Fruit fly (Drosophila melanogaster) whole organism, larva: ENCODE measurements around the gene CIA30.

ENCODE experiments used
- noc ChIP-seq: fragments of 200-800 bp; sonication (Bioruptor generic); optimal IDR thresholded peaks from 3 replicates; lab custom pipeline; 2019; ENCODE audit warnings: missing biosample characterization, mild to moderate bottlenecking, missing genetic modification characterization, moderate library complexity

CIA30 gene

dm6 chr3R:29770930-29771329 lies 34.2 kb downstream of the CIA30 start:
- TF ChIP-seq noc (tag; lab: Kevin White, UChicago) = no peak

dm6 chr3R:29771645-29772089 lies 34.9 kb downstream of the CIA30 start:
- no peak for TF ChIP-seq noc (tag; lab: Kevin White, UChicago)

- peak; percentile 34 for TF ChIP-seq noc (tag; lab: Kevin White, UChicago)
These were observed 35.5 kb downstream of the CIA30 start for dm6 chr3R:29772090-29772794.

dm6 chr3R:29772795-29773331 lies 36.1 kb downstream of the CIA30 start:
- TF ChIP-seq noc (tag; lab: Kevin White, UChicago) = peak; percentile 39

dm6 chr3R:29773833-29774324 lies 37.1 kb downstream of the CIA30 start:
- TF ChIP-seq noc (tag; lab: Kevin White, UChicago) = peak; percentile 91

dm6 chr3R:29774360-29775193 lies 37.8 kb downstream of the CIA30 start:
- no peak for TF ChIP-seq noc (tag; lab: Kevin White, UChicago)

- TF ChIP-seq noc (tag; lab: Kevin White, UChicago) = peak; percentile 14
These were observed 39.3 kb downstream of the CIA30 start for dm6 chr3R:29775755-29776686.

- no peak for TF ChIP-seq noc (tag; lab: Kevin White, UChicago)
These were observed 40.4 kb downstream of the CIA30 start for dm6 chr3R:29777213-29777612.

- TF ChIP-seq noc (tag; lab: Kevin White, UChicago) = no peak
These were observed 41.6 kb downstream of the CIA30 start for dm6 chr3R:29778139-29778984.

dm6 chr3R:29778985-29779298 lies 42.2 kb downstream of the CIA30 start:
- peak; percentile 63 for TF ChIP-seq noc (tag; lab: Kevin White, UChicago)

dm6 chr3R:29780402-29781029 lies 43.8 kb downstream of the CIA30 start, which contains the start of gene fig:
Gene fig, minus strand, starts transcription at chr3R:29780452.
- no peak for TF ChIP-seq noc (tag; lab: Kevin White, UChicago)

dm6 chr3R:29781874-29782273 lies 45.1 kb downstream of the CIA30 start:
- TF ChIP-seq noc (tag; lab: Kevin White, UChicago) = no peak

- peak; percentile 82 for TF ChIP-seq noc (tag; lab: Kevin White, UChicago)
These were observed 45.6 kb downstream of the CIA30 start for dm6 chr3R:29782367-29782766.

dm6 chr3R:29783210-29783609 lies 46.4 kb downstream of the CIA30 start:
- TF ChIP-seq noc (tag; lab: Kevin White, UChicago) = no peak
